Fruit fly (Drosophila melanogaster): ENCODE measurements around the gene Ddr.

Ddr gene

DNA sequence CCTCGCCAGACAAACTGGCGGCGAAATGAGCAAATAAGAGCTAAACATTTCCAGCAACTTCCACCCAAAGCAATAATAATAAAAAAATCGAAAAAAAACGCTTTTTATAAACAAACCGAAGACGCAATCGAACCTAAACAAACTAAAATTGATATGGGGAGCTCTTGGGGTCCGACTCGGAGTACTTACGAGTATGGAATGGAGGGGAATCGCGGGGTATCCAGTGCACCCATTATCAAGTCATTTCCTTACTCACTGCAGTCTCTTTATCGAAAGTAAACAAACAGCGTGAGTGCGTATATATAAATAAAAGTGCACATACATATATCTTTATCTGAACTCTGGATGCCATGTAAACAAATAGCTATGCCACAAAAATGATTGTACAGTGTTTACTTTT lies 38.7 kb downstream of the Ddr start (continued):
- TF ChIP-seq CG10431 (GFP tag; optimal IDR thresholded peaks at IDR 0.05) (peak; percentile 59), exex (tag; optimal IDR thresholded peaks at IDR 0.05) (peak; percentile 39), CG12659 (GFP tag; optimal IDR thresholded peaks at IDR 0.05) (no peak), Dll (GFP tag; IDR thresholded peaks at IDR 0.05; ENCODE audit: partially characterized antibody) (no peak), Dip2 (GFP tag; IDR thresholded peaks at IDR 0.05) (no peak), twi (tag; optimal IDR thresholded peaks at IDR 0.05) (peak; percentile 49), Xrp1 (GFP tag; IDR thresholded peaks at IDR 0.05) (peak; percentile 25; the same call in 1 of the 2 replicates), gcm (GFP tag; optimal IDR thresholded peaks at IDR 0.05) (peak; percentile 10), GATAe (GFP tag; conservative IDR thresholded peaks at IDR 0.05) (0 out of 2 replicates have a peak, but pooled peaks have one; percentile 25), CG2712 (tag; optimal IDR thresholded peaks at IDR 0.05) (peak; percentile 23), CG2199 (GFP tag; IDR thresholded peaks at IDR 0.05) (peak; percentile 56; the same call in 2 of the 3 replicates), CG11696 (GFP tag; IDR thresholded peaks at IDR 0.05) (no peak), crol (GFP tag; IDR thresholded peaks at IDR 0.05) (peak; percentile 91), tap (tag; optimal IDR thresholded peaks at IDR 0.05) (peak; percentile 28), fru (optimal IDR thresholded peaks at IDR 0.05) (no peak), Pdp1 (GFP tag; optimal IDR thresholded peaks at IDR 0.05) (peak in 1 of 2 experiments; percentile 32), CG30431 (GFP tag; optimal IDR thresholded peaks at IDR 0.05) (no peak), NK7.1 (GFP tag; optimal IDR thresholded peaks at IDR 0.05) (no peak), CG6813 (GFP tag; optimal IDR thresholded peaks at IDR 0.05) (peak; percentile 42), BtbVII (GFP tag; optimal IDR thresholded peaks at IDR 0.05) (peak; percentile 1), Nf-YB (GFP tag; optimal IDR thresholded peaks at IDR 0.05) (peak; percentile 16), chinmo (GFP tag; IDR thresholded peaks at IDR 0.05; ENCODE audit: partially characterized antibody) (0 out of 4 replicates have a peak, but pooled peaks have one; percentile 43), stwl (tag; optimal IDR thresholded peaks at IDR 0.05) (peak; percentile 5), CG10543 (GFP tag; optimal IDR thresholded peaks at IDR 0.05) (peak; percentile 34), lab (GFP tag; optimal IDR thresholded peaks at IDR 0.05) (peak; percentile 16), crp (GFP tag; optimal IDR thresholded peaks at IDR 0.05) (no peak), Hr78 (GFP tag; optimal IDR thresholded peaks at IDR 0.05) (peak in 1 of 2 experiments; percentile 59), Asciz (GFP tag; optimal IDR thresholded peaks at IDR 0.05) (peak; percentile 66), unpg (GFP tag; optimal IDR thresholded peaks at IDR 0.05) (no peak), CG8359 (GFP tag; optimal IDR thresholded peaks at IDR 0.05; ENCODE audit: borderline replicate concordance) (peak; percentile 53), ssp (GFP tag; IDR thresholded peaks at IDR 0.05) (no peak), kni (GFP tag; optimal IDR thresholded peaks at IDR 0.05) (peak; percentile 78), CG33557 (GFP tag; optimal IDR thresholded peaks at IDR 0.05) (peak; percentile 64), ac (GFP tag; optimal IDR thresholded peaks at IDR 0.05) (peak; percentile 33), Sox100B (GFP tag; optimal IDR thresholded peaks at IDR 0.05) (peak; percentile 23), CG4328 (GFP tag; optimal IDR thresholded peaks at IDR 0.05) (peak; percentile 54), Doc2 (GFP tag; IDR thresholded peaks at IDR 0.05) (no peak), CG14441 (GFP tag; IDR thresholded peaks at IDR 0.05) (no peak), fd64A (GFP tag; optimal IDR thresholded peaks at IDR 0.05) (peak; percentile 83), Awh (GFP tag; IDR thresholded peaks at IDR 0.05) (0 out of 2 replicates have a peak, but pooled peaks have one; percentile 1), CG1602 (GFP tag; optimal IDR thresholded peaks at IDR 0.05) (no peak), CG2875 (GFP tag; optimal IDR thresholded peaks at IDR 0.05) (peak; percentile 30), Blimp-1 (GFP tag; optimal IDR thresholded peaks at IDR 0.05) (peak; percentile 34), gsb-n (tag; optimal IDR thresholded peaks at IDR 0.05) (peak; percentile 28), CG6254 (GFP tag; optimal IDR thresholded peaks at IDR 0.05) (peak; percentile 40), CrebB (tag; optimal IDR thresholded peaks at IDR 0.05) (peak; percentile 21), Vsx1 (GFP tag; optimal IDR thresholded peaks at IDR 0.05) (peak; percentile 28), sd (tag; optimal IDR thresholded peaks at IDR 0.05) (peak; percentile 45), CG2889 (GFP tag; IDR thresholded peaks at IDR 0.05) (no peak)

Data from whole organism, embryonic.